Worm (Caenorhabditis elegans): Measurements from ENCODE around the gene ntp-1.

Gene ntp-1

DNA sequence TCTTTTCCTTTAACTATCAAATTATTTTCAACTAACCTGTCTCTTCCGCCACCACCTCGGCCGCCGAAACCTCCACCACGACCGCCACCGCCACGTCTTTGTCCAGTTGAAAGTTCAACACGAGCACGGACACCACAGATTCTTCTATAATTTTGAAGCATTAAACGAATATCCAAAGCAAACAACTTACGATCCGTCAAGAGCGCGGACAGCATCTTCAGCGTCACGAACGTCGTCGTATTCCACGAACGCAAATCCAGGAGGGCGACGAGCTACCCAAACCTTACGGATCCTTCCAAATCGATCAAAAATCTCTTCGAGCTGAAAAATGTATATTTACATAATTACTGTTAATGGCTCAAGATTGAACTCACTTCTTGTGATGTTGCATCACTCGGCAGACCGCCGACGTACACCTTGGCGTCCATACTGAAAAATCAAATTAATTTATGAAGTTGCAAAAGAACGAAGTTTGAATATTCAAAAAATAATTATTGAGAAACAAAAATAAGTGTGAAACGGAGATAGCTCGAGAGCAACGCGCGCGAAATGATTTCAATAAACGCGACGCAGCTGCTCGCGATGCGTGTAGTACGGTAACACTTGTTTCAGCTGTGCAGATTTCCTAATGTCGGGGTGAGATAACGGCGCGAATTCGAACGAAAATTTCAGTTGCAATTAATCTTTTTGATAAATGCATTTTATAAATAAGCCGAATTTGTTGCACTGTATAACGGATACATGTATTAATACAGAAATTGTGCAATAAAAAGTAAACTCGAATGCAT, 3.6 kb downstream of the ntp-1 start, which contains the start of gene rsp-6 (continued):
- TF ChIP-seq hmg-1.2 (GFP tag; IDR thresholded peaks at IDR 0.05) (peak; percentile 58; the same call in 1 of the 2 replicates), ets-4 (GFP tag; optimal IDR thresholded peaks at IDR 0.05) (no peak), lsl-1 (GFP tag; optimal IDR thresholded peaks at IDR 0.05) (peak; percentile 96), zim-3 (tag; optimal IDR thresholded peaks at IDR 0.05) (no peak), bed-1 (GFP tag; IDR thresholded peaks at IDR 0.05) (no peak), B0336.3 (GFP tag; IDR thresholded peaks at IDR 0.05) (peak; percentile 66), F49E8.2 (tag; optimal IDR thresholded peaks at IDR 0.05; ENCODE audit: insufficient read depth) (peak; percentile 83), akir-1 (GFP tag; optimal IDR thresholded peaks at IDR 0.05) (no peak), hsf-1 (GFP tag; IDR thresholded peaks at IDR 0.05) (peak; percentile 67; the same call in 1 of the 2 replicates), snpc-1.3 (tag; optimal IDR thresholded peaks at IDR 0.05; ENCODE audit: insufficient read depth) (peak; percentile 80), hrde-1 (tag; optimal IDR thresholded peaks at IDR 0.05; ENCODE audit: borderline replicate concordance) (no peak), egl-18 (GFP tag; IDR thresholded peaks at IDR 0.05) (no peak), attf-3 (GFP tag; conservative IDR thresholded peaks at IDR 0.05) (peak; percentile 30; the same call in 1 of the 2 replicates), rpc-1 (optimal IDR thresholded peaks at IDR 0.05) (no peak), rpc-1 (tag; optimal IDR thresholded peaks at IDR 0.05) (no peak), lin-35 (GFP tag; optimal IDR thresholded peaks at IDR 0.05) (peak; percentile 14 to 92 (median 56)), F33H1.4 (GFP tag; IDR thresholded peaks at IDR 0.05) (peak; percentile 94), Y56A3A.18 (GFP tag; IDR thresholded peaks at IDR 0.05) (no peak), dpl-1 (GFP tag; optimal IDR thresholded peaks at IDR 0.05) (peak; percentile 93), chd-7 (tag; optimal IDR thresholded peaks at IDR 0.05) (no peak), attf-5 (GFP tag; optimal IDR thresholded peaks at IDR 0.05) (peak; percentile 59), Y95B8A.8 (GFP tag; IDR thresholded peaks at IDR 0.05) (no peak), egl-44 (GFP tag; IDR thresholded peaks at IDR 0.05) (no peak), let-526 (GFP tag; IDR thresholded peaks at IDR 0.05) (0 out of 2 replicates have a peak, but pooled peaks have one; percentile 70), ekl-4 (GFP tag; IDR thresholded peaks at IDR 0.05) (peak; percentile 85), somi-1 (GFP tag; optimal IDR thresholded peaks at IDR 0.05) (no peak), lir-1 (GFP tag; conservative IDR thresholded peaks at IDR 0.05) (no peak), hlh-12 (tag; optimal IDR thresholded peaks at IDR 0.05) (no peak), F57C9.4 (tag; optimal IDR thresholded peaks at IDR 0.05) (no peak), repo-1 (tag; optimal IDR thresholded peaks at IDR 0.05) (no peak), die-1 (tag; optimal IDR thresholded peaks at IDR 0.05) (peak; percentile 53), nfya-1 (tag; optimal IDR thresholded peaks at IDR 0.05; ENCODE audit: borderline replicate concordance, insufficient read depth) (no peak), nhr-80 (tag; optimal IDR thresholded peaks at IDR 0.05) (peak; percentile 17)

DNA sequence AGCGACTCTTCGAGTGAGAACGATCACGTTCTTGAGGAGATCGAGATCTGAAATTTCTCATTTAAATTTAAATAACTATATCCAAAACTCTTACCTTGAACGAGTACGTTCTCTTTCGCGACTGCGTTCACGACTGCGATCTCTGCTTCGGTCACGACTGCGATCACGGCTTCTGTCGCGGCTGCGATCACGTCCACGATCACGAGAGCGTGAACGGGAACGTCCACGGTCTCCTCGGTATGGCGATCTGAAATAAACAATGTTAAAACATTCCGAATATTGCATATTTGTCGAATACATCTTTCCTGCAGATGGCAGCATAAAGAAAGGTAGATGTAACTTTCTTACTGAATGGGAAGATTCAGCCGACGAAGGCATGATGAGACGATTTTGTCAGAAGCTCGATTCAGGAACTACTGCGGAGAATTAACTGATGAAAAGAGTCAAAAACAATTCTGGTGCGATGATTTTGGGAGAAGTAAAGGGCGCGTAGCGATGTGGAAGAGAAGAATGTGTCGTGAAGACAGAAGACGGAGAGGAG, 4.4 kb downstream of the ntp-1 start:
- 0 out of 2 replicates have a peak, but pooled peaks have one; percentile 12 for TF ChIP-seq madf-8 (GFP tag; conservative IDR thresholded peaks at IDR 0.05)
- no peak for TF ChIP-seq ets-4 (GFP tag; optimal IDR thresholded peaks at IDR 0.05)
- peak; percentile 57; the same call in 1 of the 2 replicates for TF ChIP-seq madf-3 (GFP tag; IDR thresholded peaks at IDR 0.05)
- peak; percentile 36; the same call in 1 of the 2 replicates for TF ChIP-seq zfh-2 (GFP tag; conservative IDR thresholded peaks at IDR 0.05)
- TF ChIP-seq madf-10 (tag; optimal IDR thresholded peaks at IDR 0.05): no peak
- TF ChIP-seq let-526 (GFP tag; IDR thresholded peaks at IDR 0.05): 0 out of 2 replicates have a peak, but pooled peaks have one; percentile 47
- TF ChIP-seq mcd-1 (GFP tag; IDR thresholded peaks at IDR 0.05): peak; percentile 7; the same call in 1 of the 2 replicates
